Worm (Caenorhabditis elegans): ENCODE data around the gene pals-34.
A peak's percentile ranks its signal among the peaks of the same experiment; 100 is the strongest.

The pals-34 gene

DNA sequence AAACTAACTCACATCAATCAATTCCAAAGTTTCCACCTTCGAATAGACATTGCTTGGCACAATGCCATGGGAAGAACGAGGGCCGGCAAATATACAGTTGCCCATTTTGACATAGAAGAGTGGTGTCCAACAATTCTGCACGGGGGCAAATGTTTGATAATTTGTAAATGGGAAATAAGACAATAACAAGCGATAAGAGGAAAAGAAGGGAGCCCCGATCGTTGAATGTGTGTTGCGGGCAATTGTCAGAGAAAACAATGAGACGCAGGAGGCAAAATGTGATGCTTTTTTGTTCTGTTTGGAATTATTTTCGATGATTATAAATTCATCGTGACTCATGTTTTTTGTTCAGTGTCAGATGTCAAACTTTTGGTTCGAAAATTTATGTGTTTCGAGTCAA lies at the start of gene pals-34:
Gene pals-34, minus strand, starts transcription at position 280 of the 400 bp plus-strand sequence.
- TF ChIP-seq lin-11 (tag; optimal IDR thresholded peaks at IDR 0.05) (no peak), sem-4 (tag; optimal IDR thresholded peaks at IDR 0.05) (no peak), nhr-10 (tag; optimal IDR thresholded peaks at IDR 0.05) (no peak), egl-27 (tag; optimal IDR thresholded peaks at IDR 0.05) (no peak), zag-1 (tag; optimal IDR thresholded peaks at IDR 0.05) (no peak), nhr-11 (tag; optimal IDR thresholded peaks at IDR 0.05) (no peak), ceh-16 (tag; optimal IDR thresholded peaks at IDR 0.05) (no peak), R02D3.7 (tag; optimal IDR thresholded peaks at IDR 0.05) (no peak), nhr-12 (tag; optimal IDR thresholded peaks at IDR 0.05) (no peak), C34F6.9 (tag; optimal IDR thresholded peaks at IDR 0.05) (no peak), dmd-4 (tag; optimal IDR thresholded peaks at IDR 0.05) (no peak), ceh-82 (tag; optimal IDR thresholded peaks at IDR 0.05) (no peak), unc-62 (GFP tag; optimal IDR thresholded peaks at IDR 0.05) (no peak), mab-5 (tag; optimal IDR thresholded peaks at IDR 0.05) (no peak), F13H6.1 (tag; optimal IDR thresholded peaks at IDR 0.05) (no peak), crh-2 (tag; optimal IDR thresholded peaks at IDR 0.05) (no peak), unc-39 (tag; optimal IDR thresholded peaks at IDR 0.05) (no peak), gmeb-1 (tag; optimal IDR thresholded peaks at IDR 0.05) (no peak)

DNA sequence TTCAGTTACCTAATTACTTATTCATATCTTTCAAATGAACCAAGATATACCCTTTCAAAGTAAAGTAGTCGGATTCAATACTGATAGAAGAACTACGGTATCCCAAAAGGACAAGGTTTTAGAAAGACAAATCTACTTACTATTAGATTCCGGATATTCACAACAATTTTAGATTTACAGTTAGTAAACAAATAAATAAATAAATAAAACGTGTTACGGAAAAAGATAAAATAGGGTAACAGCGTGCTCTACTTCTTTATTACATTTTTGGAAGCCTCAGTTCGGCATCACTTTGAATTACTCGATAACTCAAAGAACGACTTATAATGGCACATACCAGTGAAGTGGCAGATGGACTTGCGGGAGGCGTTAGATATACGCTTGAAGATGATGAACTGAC lies 48.7 kb upstream of the pals-34 start, which contains the start of gene Y97E10AR.8:
Gene Y97E10AR.8, plus strand, starts transcription at position 301 of the 400 bp plus-strand sequence.
- TF ChIP-seq mab-5 (tag; optimal IDR thresholded peaks at IDR 0.05) (no peak), nhr-129 (tag; optimal IDR thresholded peaks at IDR 0.05) (no peak), crh-2 (tag; optimal IDR thresholded peaks at IDR 0.05) (no peak), snpc-4 (tag; optimal IDR thresholded peaks at IDR 0.05) (no peak)

DNA sequence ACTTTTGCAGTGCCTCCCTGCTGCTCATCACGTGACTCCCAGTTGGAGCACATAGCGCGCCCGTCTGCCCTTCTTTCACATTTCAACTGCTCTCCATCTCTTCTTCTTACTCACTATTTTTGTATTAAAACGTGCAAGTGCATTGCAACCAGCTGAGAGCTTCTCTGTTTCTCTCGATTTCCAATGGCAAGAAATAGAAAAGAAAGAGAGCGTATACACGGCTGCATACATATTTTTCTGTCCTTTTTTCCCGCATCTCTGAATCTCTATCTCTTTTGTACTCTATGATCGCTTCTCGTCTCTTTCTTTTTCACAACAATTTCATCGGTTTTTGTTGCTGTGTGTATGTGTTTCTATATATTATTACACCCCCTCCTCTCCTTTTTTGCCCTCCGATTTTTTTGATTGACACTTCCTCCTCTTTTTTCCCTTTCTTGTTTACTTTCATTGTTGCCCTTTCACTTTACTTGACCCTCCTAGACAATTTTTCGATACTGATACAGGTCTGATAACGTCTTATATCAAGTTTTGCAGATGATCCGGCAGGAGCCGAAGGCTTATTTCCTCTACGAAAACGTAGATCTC lies 44.7 kb upstream of the pals-34 start, which contains the start of gene Y97E10AR.1:
Gene Y97E10AR.1, plus strand, starts transcription at position 535 of the 585 bp plus-strand sequence.
- TF ChIP-seq R02D3.7 (tag; optimal IDR thresholded peaks at IDR 0.05) (no peak), Y55F3AM.14 (GFP tag; optimal IDR thresholded peaks at IDR 0.05) (peak; percentile 94), ceh-16 (tag; optimal IDR thresholded peaks at IDR 0.05) (no peak), snpc-4 (tag; optimal IDR thresholded peaks at IDR 0.05) (peak; percentile 71), skn-1 (tag; optimal IDR thresholded peaks at IDR 0.05) (peak; percentile 15), C34F6.9 (tag; optimal IDR thresholded peaks at IDR 0.05) (peak; percentile 98), mdl-1 (tag; optimal IDR thresholded peaks at IDR 0.05) (peak in 1 of 2 experiments; percentile 86), ztf-4 (tag; optimal IDR thresholded peaks at IDR 0.05) (peak; percentile 60), nhr-129 (tag; optimal IDR thresholded peaks at IDR 0.05) (peak; percentile 89), nhr-6 (tag; optimal IDR thresholded peaks at IDR 0.05) (peak; percentile 65), lsy-2 (tag; optimal IDR thresholded peaks at IDR 0.05) (peak; percentile 33 to 84), ceh-82 (tag; optimal IDR thresholded peaks at IDR 0.05) (no peak), ztf-11 (tag; optimal IDR thresholded peaks at IDR 0.05) (no peak), zag-1 (tag; optimal IDR thresholded peaks at IDR 0.05) (peak; percentile 79), lin-13 (GFP tag; optimal IDR thresholded peaks at IDR 0.05) (peak; percentile 46), nhr-25 (tag; optimal IDR thresholded peaks at IDR 0.05) (no peak), sem-4 (tag; optimal IDR thresholded peaks at IDR 0.05) (peak; percentile 31), nhr-21 (tag; optimal IDR thresholded peaks at IDR 0.05) (no peak), unc-55 (GFP tag; optimal IDR thresholded peaks at IDR 0.05) (peak; percentile 96), crh-2 (tag; optimal IDR thresholded peaks at IDR 0.05) (peak; percentile 83), ama-1 (optimal IDR thresholded peaks at IDR 0.05) (no peak), egl-27 (tag; optimal IDR thresholded peaks at IDR 0.05) (peak; percentile 73), blmp-1 (tag; optimal IDR thresholded peaks at IDR 0.05; ENCODE audit: insufficient read depth) (peak; percentile 92), ztf-1 (GFP tag; conservative IDR thresholded peaks at IDR 0.05) (no peak), nhr-23 (tag; optimal IDR thresholded peaks at IDR 0.05) (no peak), lin-11 (tag; optimal IDR thresholded peaks at IDR 0.05) (peak; percentile 4), F13H6.1 (tag; optimal IDR thresholded peaks at IDR 0.05) (peak; percentile 93), mbf-1 (tag; optimal IDR thresholded peaks at IDR 0.05) (no peak), elt-3 (tag; optimal IDR thresholded peaks at IDR 0.05) (no peak), fos-1 (tag; optimal IDR thresholded peaks at IDR 0.05) (peak; percentile 94), mab-5 (tag; optimal IDR thresholded peaks at IDR 0.05) (peak; percentile 73), sma-3 (GFP tag; optimal IDR thresholded peaks at IDR 0.05) (peak; percentile 29), sma-9 (GFP tag; optimal IDR thresholded peaks at IDR 0.05) (peak; percentile 93), sma-9 (tag; optimal IDR thresholded peaks at IDR 0.05) (no peak), alr-1 (tag; optimal IDR thresholded peaks at IDR 0.05) (no peak)
